In the genomic region with DNA sequence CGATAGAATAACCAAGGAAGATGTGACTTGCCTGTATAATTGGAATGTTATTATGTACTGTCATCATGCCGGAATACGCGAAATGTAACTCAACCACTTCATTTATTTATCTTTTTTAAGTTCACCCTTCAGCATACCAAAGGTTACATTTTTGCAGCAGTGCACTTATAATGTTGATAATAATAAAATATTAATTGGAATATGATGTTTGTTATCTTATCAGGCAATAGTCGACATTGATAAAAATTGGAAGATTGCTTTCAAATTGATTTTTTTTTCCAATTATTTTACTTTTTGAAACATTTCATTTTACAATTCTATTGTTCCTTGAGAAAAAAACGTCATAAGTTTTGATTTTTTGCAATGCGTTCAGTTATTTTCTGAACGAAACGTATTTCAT, we compare ENCODE assay signal across 6 worm cellular contexts.
TF ChIP-seq lines count a peak whose summit lies in the region.

No protein-coding gene starts in this region.

TF ChIP-seq in whole organism, L1 larva, 84 proteins besides CTCF, POLR2A, EP300 and RAD21:
- TF ChIP-seq pqm-1 (tag; optimal IDR thresholded peaks at IDR 0.05; lab: Kevin White, UChicago), result no peak
- TF ChIP-seq mab-9 (GFP tag; IDR thresholded peaks at IDR 0.05; lab: Robert Waterston, UW), result no peak
- TF ChIP-seq sptf-1 (tag; optimal IDR thresholded peaks at IDR 0.05; lab: Kevin White, UChicago), result no peak
- no peak for TF ChIP-seq fkh-8 (tag; optimal IDR thresholded peaks at IDR 0.05; lab: Kevin White, UChicago)
- TF ChIP-seq hlh-17 (GFP tag; optimal IDR thresholded peaks at IDR 0.05; lab: Kevin White, UChicago; ENCODE audit: borderline replicate concordance), result no peak
- TF ChIP-seq xbp-1 (tag; optimal IDR thresholded peaks at IDR 0.05; lab: Kevin White, UChicago), result no peak
- peak; percentile 67 for TF ChIP-seq tlp-1 (tag; optimal IDR thresholded peaks at IDR 0.05; lab: Kevin White, UChicago)
- TF ChIP-seq ztf-11 (tag; optimal IDR thresholded peaks at IDR 0.05; lab: Kevin White, UChicago), result no peak
- no peak for TF ChIP-seq nhr-71 (tag; optimal IDR thresholded peaks at IDR 0.05; lab: Kevin White, UChicago)
- no peak for TF ChIP-seq dpl-1 (GFP tag; optimal IDR thresholded peaks at IDR 0.05; lab: Kevin White, UChicago)
- no peak for TF ChIP-seq dsc-1 (tag; optimal IDR thresholded peaks at IDR 0.05; lab: Kevin White, UChicago)
- peak; percentile 59 for TF ChIP-seq elt-2 (tag; optimal IDR thresholded peaks at IDR 0.05; lab: Kevin White, UChicago)
- TF ChIP-seq lsy-2 (tag; optimal IDR thresholded peaks at IDR 0.05; lab: Kevin White, UChicago), result no peak
- TF ChIP-seq snu-23 (GFP tag; optimal IDR thresholded peaks at IDR 0.05; lab: Kevin White, UChicago), result no peak
- TF ChIP-seq rnt-1 (tag; optimal IDR thresholded peaks at IDR 0.05; lab: Kevin White, UChicago), result no peak

TF ChIP-seq in whole organism, L2 larva, 48 proteins besides CTCF, POLR2A, EP300 and RAD21:
- TF ChIP-seq unc-55 (GFP tag; optimal IDR thresholded peaks at IDR 0.05; lab: Kevin White, UChicago) (no peak), sem-4 (tag; optimal IDR thresholded peaks at IDR 0.05; lab: Kevin White, UChicago) (no peak), nhr-21 (tag; optimal IDR thresholded peaks at IDR 0.05; lab: Kevin White, UChicago) (no peak), nhr-6 (tag; optimal IDR thresholded peaks at IDR 0.05; lab: Kevin White, UChicago) (no peak), unc-39 (tag; optimal IDR thresholded peaks at IDR 0.05; lab: Kevin White, UChicago) (no peak), ceh-82 (tag; optimal IDR thresholded peaks at IDR 0.05; lab: Kevin White, UChicago) (no peak), blmp-1 (tag; optimal IDR thresholded peaks at IDR 0.05; lab: Kevin White, UChicago; ENCODE audit: insufficient read depth) (no peak), fos-1 (tag; optimal IDR thresholded peaks at IDR 0.05; lab: Kevin White, UChicago) (peak; percentile 64)

TF ChIP-seq in whole organism, L3 larva, 47 proteins besides CTCF, POLR2A, EP300 and RAD21:
- TF ChIP-seq ceh-16 (tag; optimal IDR thresholded peaks at IDR 0.05; lab: Kevin White, UChicago), result no peak
- no peak for TF ChIP-seq mml-1 (tag; optimal IDR thresholded peaks at IDR 0.05; lab: Kevin White, UChicago)
- peak; percentile 83 for TF ChIP-seq elt-2 (tag; optimal IDR thresholded peaks at IDR 0.05; lab: Kevin White, UChicago)
- TF ChIP-seq pqm-1 (tag; optimal IDR thresholded peaks at IDR 0.05; lab: Kevin White, UChicago), result peak; percentile 75

TF ChIP-seq in whole organism, L4 larva, 104 proteins besides CTCF, POLR2A, EP300 and RAD21:
- TF ChIP-seq pqm-1 (tag; optimal IDR thresholded peaks at IDR 0.05; lab: Kevin White, UChicago), result peak; percentile 9
- no peak for TF ChIP-seq daf-16 (GFP tag; optimal IDR thresholded peaks at IDR 0.05; lab: Kevin White, UChicago)
- peak; percentile 64 for TF ChIP-seq daf-16 (tag; optimal IDR thresholded peaks at IDR 0.05; lab: Kevin White, UChicago)
- TF ChIP-seq lir-3 (tag; optimal IDR thresholded peaks at IDR 0.05; lab: Kevin White, UChicago), result no peak
- TF ChIP-seq ztf-11 (tag; optimal IDR thresholded peaks at IDR 0.05; lab: Kevin White, UChicago), result no peak
- peak; percentile 26 for TF ChIP-seq nhr-28 (tag; optimal IDR thresholded peaks at IDR 0.05; lab: Kevin White, UChicago)
- no peak for TF ChIP-seq spr-1 (tag; optimal IDR thresholded peaks at IDR 0.05; lab: Kevin White, UChicago)

TF ChIP-seq in whole organism, late embryonic, 69 proteins besides CTCF, POLR2A, EP300 and RAD21:
- TF ChIP-seq ceh-9 (tag; optimal IDR thresholded peaks at IDR 0.05; lab: Kevin White, UChicago) (no peak), ceh-19 (GFP tag; optimal IDR thresholded peaks at IDR 0.05; lab: Kevin White, UChicago) (no peak), elt-2 (tag; optimal IDR thresholded peaks at IDR 0.05; lab: Kevin White, UChicago) (peak; percentile 91)
TF ChIP-seq in whole organism, late embryonic: peak in this region for 1.

TF ChIP-seq in whole organism, young adult, 124 proteins besides CTCF, POLR2A, EP300 and RAD21:
- TF ChIP-seq nhr-80 (tag; optimal IDR thresholded peaks at IDR 0.05; lab: Kevin White, UChicago), result peak; percentile 50
- no peak for TF ChIP-seq F57A8.1 (GFP tag; optimal IDR thresholded peaks at IDR 0.05; lab: Kevin White, UChicago)
- TF ChIP-seq attf-3 (GFP tag; conservative IDR thresholded peaks at IDR 0.05; lab: Robert Waterston, UW), result no peak
- TF ChIP-seq Y53F4B.3 (GFP tag; IDR thresholded peaks at IDR 0.05; lab: Robert Waterston, UW), result no peak
- TF ChIP-seq ets-4 (GFP tag; optimal IDR thresholded peaks at IDR 0.05; lab: Kevin White, UChicago), result no peak
- no peak for TF ChIP-seq K11D2.4 (GFP tag; IDR thresholded peaks at IDR 0.05; lab: Robert Waterston, UW)
- no peak for TF ChIP-seq lag-1 (GFP tag; IDR thresholded peaks at IDR 0.05; lab: Robert Waterston, UW)
- TF ChIP-seq ztf-22 (GFP tag; optimal IDR thresholded peaks at IDR 0.05; lab: Kevin White, UChicago), result no peak
- TF ChIP-seq F55B11.4 (tag; optimal IDR thresholded peaks at IDR 0.05; lab: Kevin White, UChicago; ENCODE audit: borderline replicate concordance, insufficient read depth), result no peak
